Worm (Caenorhabditis elegans) whole organism, L2 larva: ENCODE measurements around the gene str-232.

Experiments
- C34F6.9 ChIP-seq: fragments of 150-350 bp; optimal IDR thresholded peaks from 2 replicates; lab custom pipeline; 2014; ENCODE audit warnings: missing biosample characterization, missing genetic modification characterization
- R02D3.7 ChIP-seq: fragments of 150-350 bp; optimal IDR thresholded peaks from 2 replicates; lab custom pipeline; 2014; ENCODE audit warnings: missing biosample characterization, missing genetic modification characterization
- Y55F3AM.14 ChIP-seq: fragments of 200-800 bp; sonication (Bioruptor generic); optimal IDR thresholded peaks from 2 replicates; lab custom pipeline; 2018; ENCODE audit warnings: mild to moderate bottlenecking, missing genetic modification characterization, missing compliant biosample characterization
- alr-1 ChIP-seq: fragments of 150-350 bp; optimal IDR thresholded peaks from 2 replicates; lab custom pipeline; 2014; ENCODE audit warnings: missing biosample characterization, missing genetic modification characterization
- ama-1 ChIP-seq: fragments of 150-350 bp; optimal IDR thresholded peaks from 2 replicates; lab custom pipeline; 2018; ENCODE audit warnings: inconsistent platforms
- blmp-1 ChIP-seq: sonication (generic microtip); optimal IDR thresholded peaks from 2 replicates; lab custom pipeline; 2017; ENCODE audit warnings: missing genetic modification characterization, mild to moderate bottlenecking, missing compliant biosample characterization, antibody characterized with exemption, moderate library complexity; ENCODE audit not compliant: insufficient read depth
- ceh-82 ChIP-seq: fragments of 150-350 bp; optimal IDR thresholded peaks from 2 replicates; lab custom pipeline; 2014; ENCODE audit warnings: missing biosample characterization, missing genetic modification characterization
- elt-1 ChIP-seq: fragments of 150-350 bp; optimal IDR thresholded peaks from 2 replicates; lab custom pipeline; 2014; ENCODE audit warnings: missing biosample characterization, missing genetic modification characterization
- elt-3 ChIP-seq: sonication (generic microtip); optimal IDR thresholded peaks from 2 replicates; lab custom pipeline; 2017; ENCODE audit warnings: missing biosample characterization, missing genetic modification characterization
- gmeb-1 ChIP-seq: fragments of 150-350 bp; optimal IDR thresholded peaks from 2 replicates; lab custom pipeline; 2014; ENCODE audit warnings: missing biosample characterization, missing genetic modification characterization
- lin-11 ChIP-seq: fragments of 150-350 bp; sonication (generic microtip); optimal IDR thresholded peaks from 2 replicates; lab custom pipeline; 2014; ENCODE audit warnings: missing biosample characterization, missing genetic modification characterization, inconsistent platforms, mixed read lengths
- lsy-2 ChIP-seq, 2 experiments: fragments of 150-350 bp in 1 of 2; sonication (generic microtip) in 1 of 2; optimal IDR thresholded peaks; 2 replicates each; lab custom pipeline; 2014 to 2017; ENCODE audit warnings: missing biosample characterization in 2 of 2, missing genetic modification characterization in 2 of 2
- mab-5 ChIP-seq: fragments of 150-350 bp; optimal IDR thresholded peaks from 2 replicates; lab custom pipeline; 2014; ENCODE audit warnings: missing biosample characterization, missing genetic modification characterization
- nhr-21 ChIP-seq: fragments of 150-350 bp; optimal IDR thresholded peaks from 2 replicates; lab custom pipeline; 2014; ENCODE audit warnings: missing biosample characterization, missing genetic modification characterization
- nhr-23 ChIP-seq: fragments of 150-350 bp; optimal IDR thresholded peaks from 2 replicates; lab custom pipeline; 2014; ENCODE audit warnings: missing biosample characterization, missing genetic modification reagents, missing genetic modification characterization
- nhr-77 ChIP-seq: fragments of 150-350 bp; optimal IDR thresholded peaks from 2 replicates; lab custom pipeline; 2014; ENCODE audit warnings: missing biosample characterization, missing genetic modification characterization
- sem-4 ChIP-seq: fragments of 150-350 bp; optimal IDR thresholded peaks from 2 replicates; lab custom pipeline; 2014; ENCODE audit warnings: missing biosample characterization, missing genetic modification reagents, missing genetic modification characterization
- sma-3 ChIP-seq: sonication (generic microtip); optimal IDR thresholded peaks from 2 replicates; lab custom pipeline; 2016; ENCODE audit warnings: missing genetic modification reagents, missing genetic modification characterization, missing compliant biosample characterization
- sma-9 ChIP-seq, 2 experiments: fragments of 150-350 bp in 1 of 2; sonication (generic microtip) in 1 of 2; optimal IDR thresholded peaks; 2 replicates each; lab custom pipeline; 2014 to 2016; ENCODE audit warnings: missing genetic modification characterization in 2 of 2, mild to moderate bottlenecking in 1 of 2, missing biosample characterization in 1 of 2, missing compliant biosample characterization in 1 of 2, missing genetic modification reagents in 1 of 2, moderate library complexity in 1 of 2
- unc-55 ChIP-seq: fragments of 150-350 bp; sonication (generic microtip); optimal IDR thresholded peaks from 3 replicates; lab custom pipeline; 2014; ENCODE audit warnings: missing biosample characterization, missing genetic modification reagents, missing genetic modification characterization
- unc-62 ChIP-seq: fragments of 150-350 bp; optimal IDR thresholded peaks from 2 replicates; lab custom pipeline; 2014; ENCODE audit warnings: missing biosample characterization, missing genetic modification reagents, missing genetic modification characterization
- ztf-1 ChIP-seq: fragments of 200-800 bp; sonication (Bioruptor generic); conservative IDR thresholded peaks from 2 replicates; pipeline ENCODE4 v1.3.6; 2022; ENCODE audit warnings: missing genetic modification characterization, missing compliant biosample characterization
- ztf-11 ChIP-seq: sonication (generic microtip); optimal IDR thresholded peaks from 2 replicates; lab custom pipeline; 2017; ENCODE audit warnings: missing biosample characterization, missing genetic modification characterization
- ztf-4 ChIP-seq: fragments of 150-350 bp; optimal IDR thresholded peaks from 2 replicates; lab custom pipeline; 2014; ENCODE audit warnings: missing biosample characterization, missing genetic modification characterization

The str-232 gene

ce11 chrV:15969653-15970052 is 45.9 kb downstream of the str-232 start, which contains the start of gene F36G9.7:
Gene F36G9.7, minus strand, starts transcription at chrV:15969753.
- TF ChIP-seq nhr-23 (tag; lab: Kevin White, UChicago) (no peak), ztf-11 (tag; lab: Kevin White, UChicago) (no peak), lin-11 (tag; lab: Kevin White, UChicago) (no peak), Y55F3AM.14 (GFP tag; lab: Kevin White, UChicago) (no peak), nhr-77 (tag; lab: Kevin White, UChicago) (no peak), mab-5 (no peak), sma-9 (GFP tag; optimal IDR thresholded peaks at IDR 0.05; lab: Kevin White, UChicago) (no peak), sma-9 (tag; optimal IDR thresholded peaks at IDR 0.05; lab: Kevin White, UChicago) (no peak), unc-55 (no peak), unc-62 (GFP tag; lab: Kevin White, UChicago) (no peak), nhr-21 (no peak), elt-1 (tag; lab: Kevin White, UChicago) (no peak), lsy-2 (tag; optimal IDR thresholded peaks at IDR 0.05; lab: Kevin White, UChicago) (no peak)

DNA sequence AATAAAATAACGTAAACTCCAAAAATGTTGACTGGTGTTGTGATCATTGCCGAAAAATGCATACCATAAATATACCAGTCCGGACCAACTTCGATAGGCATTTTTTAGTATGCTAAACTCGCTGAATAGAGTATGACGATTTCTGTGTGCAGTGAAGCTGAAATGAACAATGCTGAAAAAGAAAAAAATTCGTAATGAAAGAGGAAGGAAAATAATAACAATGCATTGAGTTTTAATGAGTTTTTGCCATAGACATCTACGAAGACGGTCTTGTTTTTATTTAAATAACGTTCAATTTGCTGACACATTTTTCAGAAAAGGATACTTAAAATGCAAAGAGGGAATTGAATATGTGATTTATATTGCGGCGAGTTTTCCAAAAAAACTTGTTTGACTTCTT is 48.0 kb downstream of the str-232 start, which contains the start of gene sri-1:
Gene sri-1 (minus strand): TSS at position 101 of the 400 bp plus-strand sequence.
- TF ChIP-seq C34F6.9 (tag; lab: Kevin White, UChicago) (no peak), ztf-11 (tag; lab: Kevin White, UChicago) (no peak), elt-3 (no peak), alr-1 (tag; lab: Kevin White, UChicago) (no peak), blmp-1 (no peak), sma-3 (no peak), ztf-1 (no peak)

DNA sequence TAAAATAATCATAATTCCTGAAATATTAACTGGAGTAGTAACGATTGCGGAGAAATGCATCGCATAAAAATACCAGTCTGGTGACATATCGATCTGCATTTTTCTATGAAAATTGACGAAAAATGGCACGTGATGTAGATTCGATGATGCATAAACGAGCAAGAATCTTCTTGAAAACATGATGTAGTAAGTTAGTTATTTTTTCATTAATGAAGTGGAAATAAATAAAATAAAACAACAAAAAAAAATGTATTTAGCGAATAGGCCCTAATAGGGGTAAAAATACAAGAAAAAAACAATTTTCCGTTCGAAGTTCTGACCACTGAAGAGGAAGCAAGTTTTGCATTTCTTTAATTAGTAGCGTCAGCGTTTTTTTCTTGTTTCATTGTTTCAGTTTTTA is 50.4 kb downstream of the str-232 start, which contains the start of gene sri-2:
Gene sri-2 (minus strand): TSS at position 101 of the 400 bp plus-strand sequence.
- no peak for TF ChIP-seq ztf-4 (tag; lab: Kevin White, UChicago)
- no peak for TF ChIP-seq sma-3
- TF ChIP-seq ceh-82 (tag; lab: Kevin White, UChicago): no peak
- no peak for TF ChIP-seq gmeb-1 (tag; lab: Kevin White, UChicago)
- TF ChIP-seq sem-4: no peak
- TF ChIP-seq ama-1: no peak
- TF ChIP-seq unc-55: no peak
- TF ChIP-seq R02D3.7: no peak
- no peak for TF ChIP-seq nhr-23 (tag; lab: Kevin White, UChicago)
- TF ChIP-seq ztf-11 (tag; lab: Kevin White, UChicago): no peak
- no peak for TF ChIP-seq mab-5
